Fruit fly (Drosophila melanogaster) whole organism, wandering third instar larva: Measurements from ENCODE around the gene Hr4.

ENCODE experiments used
- Abd-B ChIP-seq: fragments of >200 bp; optimal IDR thresholded peaks from 2 replicates; lab custom pipeline; 2017; ENCODE audit warnings: missing biosample characterization, missing genetic modification characterization
- CG32264 ChIP-seq: fragments of 200-800 bp; sonication (Bioruptor generic); optimal IDR thresholded peaks from 2 replicates; lab custom pipeline; 2016; ENCODE audit warnings: missing biosample characterization, missing genetic modification characterization
- CG9705 ChIP-seq: fragments of 200-800 bp; sonication (Bioruptor generic); optimal IDR thresholded peaks from 2 replicates; lab custom pipeline; 2018; ENCODE audit warnings: missing biosample characterization, mild to moderate bottlenecking, missing genetic modification characterization
- CrebA ChIP-seq: fragments of 200-800 bp; sonication (Bioruptor generic); optimal IDR thresholded peaks from 2 replicates; lab custom pipeline; 2016; ENCODE audit warnings: missing biosample characterization, mild to moderate bottlenecking, missing genetic modification characterization, borderline replicate concordance
- Dfd ChIP-seq: fragments of >200 bp; optimal IDR thresholded peaks from 2 replicates; lab custom pipeline; 2017; ENCODE audit warnings: missing biosample characterization, missing genetic modification characterization
- Dif ChIP-seq: fragments of 200-275, 200-300 bp; sonication (Bioruptor generic); optimal IDR thresholded peaks from 2 replicates; lab custom pipeline; 2018; ENCODE audit warnings: missing biosample characterization, missing genetic modification characterization; ENCODE audit not compliant: partially characterized antibody
- GATAd ChIP-seq: sonication (Bioruptor generic); optimal IDR thresholded peaks from 2 replicates; lab custom pipeline; 2016; ENCODE audit warnings: missing biosample characterization, missing genetic modification characterization
- HLH106 ChIP-seq: fragments of 200-800 bp; optimal IDR thresholded peaks from 3 replicates; lab custom pipeline; 2019; ENCODE audit warnings: missing biosample characterization, mild to moderate bottlenecking, missing genetic modification characterization, moderate library complexity
- Hnf4 ChIP-seq: fragments of 200-800 bp; sonication (Bioruptor generic); optimal IDR thresholded peaks from 2 replicates; lab custom pipeline; 2016; ENCODE audit warnings: missing biosample characterization, mild to moderate bottlenecking, missing genetic modification characterization
- Hr83 ChIP-seq: fragments of 200-300 bp; sonication (Bioruptor generic); optimal IDR thresholded peaks from 2 replicates; lab custom pipeline; 2016; ENCODE audit warnings: missing biosample characterization, mild to moderate bottlenecking, missing genetic modification characterization, moderate library complexity; ENCODE audit not compliant: poor library complexity, severe bottlenecking
- Jra ChIP-seq: sonication (Bioruptor generic); optimal IDR thresholded peaks from 2 replicates; lab custom pipeline; 2016; ENCODE audit warnings: missing biosample characterization, missing genetic modification characterization
- Mio ChIP-seq: sonication (Bioruptor generic); optimal IDR thresholded peaks from 2 replicates; lab custom pipeline; 2016; ENCODE audit warnings: missing biosample characterization, missing genetic modification characterization
- Myc ChIP-seq: fragments of >200 bp; optimal IDR thresholded peaks from 2 replicates; lab custom pipeline; 2017
- N ChIP-seq: fragments of >200 bp; optimal IDR thresholded peaks from 2 replicates; lab custom pipeline; 2018; ENCODE audit warnings: missing biosample characterization, missing external identifiers, missing genetic modification characterization
- OdsH ChIP-seq: fragments of 200-800 bp; sonication (Bioruptor generic); optimal IDR thresholded peaks from 2 replicates; lab custom pipeline; 2016; ENCODE audit warnings: missing biosample characterization, mild to moderate bottlenecking, missing genetic modification characterization
- Rel ChIP-seq, 2 experiments: fragments of 200-800 bp; sonication (Bioruptor generic) in 1 of 2; optimal IDR thresholded peaks; 2 replicates in 1 of 2; 3 replicates in 1 of 2; lab custom pipeline; 2016 to 2019; ENCODE audit warnings: mild to moderate bottlenecking in 2 of 2, missing biosample characterization in 2 of 2, missing genetic modification characterization in 2 of 2, moderate library complexity in 1 of 2
- Sp1 ChIP-seq: fragments of 200-800 bp; sonication (Bioruptor generic); optimal IDR thresholded peaks from 3 replicates; lab custom pipeline; 2019; ENCODE audit warnings: missing biosample characterization, mild to moderate bottlenecking, missing genetic modification characterization, moderate library complexity
- Vsx2 ChIP-seq: fragments of 200-300, 225-300 bp; sonication (Bioruptor generic); optimal IDR thresholded peaks from 2 replicates; lab custom pipeline; 2018; ENCODE audit warnings: missing biosample characterization, missing genetic modification characterization; ENCODE audit not compliant: partially characterized antibody
- br ChIP-seq: fragments of 200-800 bp; sonication (Bioruptor generic); optimal IDR thresholded peaks from 2 replicates; lab custom pipeline; 2016; ENCODE audit warnings: missing biosample characterization, missing genetic modification characterization
- brk ChIP-seq: fragments of 200-800 bp; sonication (Bioruptor generic); optimal IDR thresholded peaks from 2 replicates; lab custom pipeline; 2016; ENCODE audit warnings: missing biosample characterization, mild to moderate bottlenecking, missing genetic modification characterization
- dl ChIP-seq, 2 experiments: fragments of 175-275, 200-275 bp in 1 of 2; fragments of 200-275 bp in 1 of 2; sonication (Bioruptor generic); optimal IDR thresholded peaks; lab custom pipeline; 2018; ENCODE audit warnings: mild to moderate bottlenecking in 2 of 2, missing biosample characterization in 2 of 2, missing genetic modification characterization in 2 of 2, moderate library complexity in 2 of 2; ENCODE audit not compliant: partially characterized antibody in 2 of 2, insufficient read depth in 1 of 2
- dmrt93B ChIP-seq: fragments of 200-800 bp; sonication (Bioruptor generic); optimal IDR thresholded peaks from 2 replicates; lab custom pipeline; 2018; ENCODE audit warnings: missing biosample characterization, mild to moderate bottlenecking, missing genetic modification characterization
- dsf ChIP-seq: sonication (Bioruptor generic); optimal IDR thresholded peaks from 2 replicates; lab custom pipeline; 2016; ENCODE audit warnings: missing biosample characterization, missing genetic modification characterization, borderline replicate concordance
- ey ChIP-seq: fragments of 200-800 bp; sonication (Bioruptor generic); optimal IDR thresholded peaks from 2 replicates; lab custom pipeline; 2016; ENCODE audit warnings: missing biosample characterization, missing genetic modification characterization
- foxo ChIP-seq, 2 experiments: fragments of 200-800 bp; sonication (Bioruptor generic); optimal IDR thresholded peaks; 2 replicates in 1 of 2; 3 replicates in 1 of 2; lab custom pipeline; 2016 to 2017; ENCODE audit warnings: missing biosample characterization in 2 of 2, missing genetic modification characterization in 2 of 2
- h ChIP-seq: fragments of 200-800 bp; sonication (Bioruptor generic); optimal IDR thresholded peaks from 3 replicates; lab custom pipeline; 2016; ENCODE audit warnings: missing biosample characterization, mild to moderate bottlenecking, missing genetic modification characterization
- jim ChIP-seq: fragments of 175-275, 200-325 bp; sonication (Bioruptor generic); optimal IDR thresholded peaks from 2 replicates; lab custom pipeline; 2016; ENCODE audit warnings: missing biosample characterization, mild to moderate bottlenecking, missing genetic modification characterization
- lola ChIP-seq: fragments of >200 bp; optimal IDR thresholded peaks from 2 replicates; lab custom pipeline; 2017; ENCODE audit warnings: missing biosample characterization, missing genetic modification characterization
- pan ChIP-seq: fragments of >200 bp; optimal IDR thresholded peaks from 2 replicates; lab custom pipeline; 2017
- psq ChIP-seq: fragments of 200-800 bp; sonication (Bioruptor generic); optimal IDR thresholded peaks from 3 replicates; lab custom pipeline; 2017; ENCODE audit warnings: missing biosample characterization, mild to moderate bottlenecking, missing genetic modification characterization, moderate library complexity
- rgr ChIP-seq: fragments of 200-800 bp; sonication (Bioruptor generic); optimal IDR thresholded peaks from 3 replicates; lab custom pipeline; 2016; ENCODE audit warnings: missing biosample characterization, mild to moderate bottlenecking, missing genetic modification characterization
- sage ChIP-seq: fragments of 200-800 bp; sonication (Bioruptor generic); optimal IDR thresholded peaks from 2 replicates; lab custom pipeline; 2016; ENCODE audit warnings: missing biosample characterization, mild to moderate bottlenecking, missing genetic modification characterization
- sv ChIP-seq: fragments of 200-800 bp; sonication (Bioruptor generic); optimal IDR thresholded peaks from 3 replicates; lab custom pipeline; 2016; ENCODE audit warnings: missing biosample characterization, missing genetic modification characterization
- tai ChIP-seq: sonication (Bioruptor generic); optimal IDR thresholded peaks from 2 replicates; lab custom pipeline; 2016; ENCODE audit warnings: missing biosample characterization, missing genetic modification characterization
- usp ChIP-seq: fragments of >200 bp; optimal IDR thresholded peaks from 2 replicates; lab custom pipeline; 2017; ENCODE audit warnings: missing biosample characterization, missing genetic modification characterization
- woc ChIP-seq: sonication (Bioruptor generic); optimal IDR thresholded peaks from 2 replicates; lab custom pipeline; 2016; ENCODE audit warnings: missing biosample characterization, mild to moderate bottlenecking, missing genetic modification characterization

Gene Hr4

dm6 chrX:2010010-2010873 lies 68.5 kb downstream of the Hr4 start, which contains the start of gene east:
TSS of gene east (plus strand) at chrX:2010860.
- no peak for TF ChIP-seq Dif (GFP tag; lab: Kevin White, UChicago)
- TF ChIP-seq psq = peak; percentile 92
- peak; percentile 36 for TF ChIP-seq Sp1
- TF ChIP-seq, all 38 proteins: peak for 2

dm6 chrX:2011288-2012120 lies 69.8 kb downstream of the Hr4 start:
- TF ChIP-seq sv (GFP tag; lab: Kevin White, UChicago) = peak; percentile 17
- TF ChIP-seq HLH106 (tag; lab: Kevin White, UChicago) = peak; percentile 40
- peak; percentile 19 for TF ChIP-seq OdsH (GFP tag; lab: Kevin White, UChicago)
- peak; percentile 27 for TF ChIP-seq h
- TF ChIP-seq rgr (GFP tag; lab: Kevin White, UChicago) = peak; percentile 41
- TF ChIP-seq Dif (GFP tag; lab: Kevin White, UChicago) = no peak
- peak; percentile 38 for TF ChIP-seq woc (GFP tag; lab: Kevin White, UChicago)
- peak; percentile 3 for TF ChIP-seq dmrt93B (GFP tag; lab: Kevin White, UChicago)
- peak in 1 of 2 experiments; percentile 57 for TF ChIP-seq foxo (GFP tag; optimal IDR thresholded peaks at IDR 0.05; lab: Kevin White, UChicago)
- peak; percentile 41 for TF ChIP-seq Sp1
- no peak for TF ChIP-seq dsf
- no peak for TF ChIP-seq br
- TF ChIP-seq Hnf4 (GFP tag; lab: Kevin White, UChicago) = peak; percentile 0
- TF ChIP-seq, all 38 proteins: peak for 10

dm6 chrX:2012121-2012452 lies 70.3 kb downstream of the Hr4 start:
- TF ChIP-seq Hnf4 (GFP tag; lab: Kevin White, UChicago) = no peak
- TF ChIP-seq woc (GFP tag; lab: Kevin White, UChicago) = peak; percentile 6
- TF ChIP-seq brk (GFP tag; lab: Kevin White, UChicago) = no peak
- peak in 1 of 2 experiments; percentile 18 for TF ChIP-seq dl (GFP tag; optimal IDR thresholded peaks at IDR 0.05; lab: Kevin White, UChicago; ENCODE audit: insufficient read depth in 1 of 2, partially characterized antibody in 2 of 2)
- peak; percentile 17 for TF ChIP-seq Rel (GFP tag; optimal IDR thresholded peaks at IDR 0.05; lab: Kevin White, UChicago)
- no peak for TF ChIP-seq Rel (tag; optimal IDR thresholded peaks at IDR 0.05; lab: Kevin White, UChicago)
- no peak for TF ChIP-seq lola (GFP tag; lab: Kevin White, UChicago)
- TF ChIP-seq Myc (lab: Kevin White, UChicago) = no peak

DNA sequence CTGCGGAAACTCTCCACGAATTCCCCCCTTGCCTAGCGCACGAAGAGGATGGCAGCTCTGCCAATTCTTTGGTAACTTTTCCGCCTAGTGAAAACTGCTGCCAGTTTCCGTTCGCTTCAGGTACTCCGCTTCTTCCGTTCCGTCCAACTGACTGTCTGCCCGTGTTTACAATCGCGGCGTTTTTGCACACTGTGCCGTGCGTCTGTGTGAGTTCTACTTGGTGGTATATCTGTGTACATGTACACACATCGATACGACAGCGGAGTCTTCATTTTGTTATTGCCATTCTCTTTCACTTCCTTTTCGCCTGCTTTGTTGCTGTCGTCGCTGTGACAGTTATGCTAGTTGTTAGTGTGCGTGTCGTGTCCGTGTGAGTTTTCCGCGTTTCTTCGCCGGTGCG lies 71.1 kb downstream of the Hr4 start:
- no peak for TF ChIP-seq CrebA (GFP tag; lab: Kevin White, UChicago)
- TF ChIP-seq br = peak; percentile 78
- peak; percentile 71 for TF ChIP-seq OdsH (GFP tag; lab: Kevin White, UChicago)
- TF ChIP-seq h = peak; percentile 77
- TF ChIP-seq Dfd (GFP tag; lab: Kevin White, UChicago) = no peak
- no peak for TF ChIP-seq Dif (GFP tag; lab: Kevin White, UChicago)
- no peak for TF ChIP-seq CG32264
- TF ChIP-seq tai (GFP tag; lab: Kevin White, UChicago) = no peak
- TF ChIP-seq Jra = no peak
- TF ChIP-seq jim (GFP tag; lab: Kevin White, UChicago) = no peak
- TF ChIP-seq psq = peak; percentile 97
- TF ChIP-seq Sp1 = peak; percentile 80
- no peak for TF ChIP-seq dsf
- no peak for TF ChIP-seq GATAd (GFP tag; lab: Kevin White, UChicago)
- no peak for TF ChIP-seq Myc (lab: Kevin White, UChicago)
- no peak for TF ChIP-seq woc (GFP tag; lab: Kevin White, UChicago)
- peak; percentile 77 for TF ChIP-seq CG9705 (GFP tag; lab: Kevin White, UChicago)
- no peak for TF ChIP-seq Hnf4 (GFP tag; lab: Kevin White, UChicago)
- TF ChIP-seq HLH106 (tag; lab: Kevin White, UChicago) = peak; percentile 67
- TF ChIP-seq usp = no peak
- TF ChIP-seq Rel (GFP tag; optimal IDR thresholded peaks at IDR 0.05; lab: Kevin White, UChicago) = no peak
- peak; percentile 13 for TF ChIP-seq Rel (tag; optimal IDR thresholded peaks at IDR 0.05; lab: Kevin White, UChicago)
- TF ChIP-seq brk (GFP tag; lab: Kevin White, UChicago) = no peak
- no peak for TF ChIP-seq Vsx2 (GFP tag; lab: Kevin White, UChicago)
- TF ChIP-seq Mio (GFP tag; lab: Kevin White, UChicago) = no peak
- peak in 1 of 2 experiments; percentile 72 for TF ChIP-seq foxo (GFP tag; optimal IDR thresholded peaks at IDR 0.05; lab: Kevin White, UChicago)
- TF ChIP-seq dl (GFP tag; optimal IDR thresholded peaks at IDR 0.05; lab: Kevin White, UChicago; ENCODE audit: insufficient read depth in 1 of 2, partially characterized antibody in 2 of 2) = peak in 1 of 2 experiments; percentile 47
- TF ChIP-seq ey (GFP tag; lab: Kevin White, UChicago) = peak; percentile 51
- no peak for TF ChIP-seq pan (lab: Kevin White, UChicago)
- peak; percentile 67 for TF ChIP-seq dmrt93B (GFP tag; lab: Kevin White, UChicago)
- peak; percentile 24 for TF ChIP-seq Abd-B (GFP tag; lab: Kevin White, UChicago)
- no peak for TF ChIP-seq sage (GFP tag; lab: Kevin White, UChicago)
- TF ChIP-seq lola (GFP tag; lab: Kevin White, UChicago) = no peak
- peak; percentile 85 for TF ChIP-seq Hr83 (GFP tag; lab: Kevin White, UChicago)
- peak; percentile 68 for TF ChIP-seq N
